Worm (Caenorhabditis elegans) whole organism, L4 larva: ENCODE data around the gene K10H10.7.
A peak's percentile ranks its signal among the peaks of the same experiment; 100 is the strongest.

ENCODE experiments used
- F26F4.8 ChIP-seq: fragments of 200-800 bp; sonication (Bioruptor generic); conservative IDR thresholded peaks from 2 replicates; pipeline ENCODE4 v1.3.6; 2022; ENCODE audit warnings: missing genetic modification characterization, missing compliant biosample characterization
- F37D6.2 ChIP-seq: sonication (generic microtip); optimal IDR thresholded peaks from 2 replicates; lab custom pipeline; 2016; ENCODE audit warnings: mild to moderate bottlenecking, missing genetic modification characterization, missing compliant biosample characterization
- R02D3.7 ChIP-seq: fragments of 150-350 bp; sonication (generic microtip); optimal IDR thresholded peaks from 3 replicates; lab custom pipeline; 2014; ENCODE audit warnings: missing biosample characterization, missing genetic modification characterization
- aly-2 ChIP-seq: sonication (generic microtip); optimal IDR thresholded peaks from 2 replicates; lab custom pipeline; 2018; ENCODE audit warnings: missing biosample characterization, missing genetic modification characterization
- ceh-32 ChIP-seq: sonication (generic microtip); optimal IDR thresholded peaks from 2 replicates; lab custom pipeline; 2016; ENCODE audit warnings: mild to moderate bottlenecking, missing genetic modification characterization, missing compliant biosample characterization; ENCODE audit not compliant: poor library complexity
- ceh-62 ChIP-seq: sonication (generic microtip); optimal IDR thresholded peaks from 2 replicates; lab custom pipeline; 2017; ENCODE audit warnings: missing biosample characterization, missing genetic modification characterization
- daf-12 ChIP-seq: fragments of 150-350 bp; optimal IDR thresholded peaks from 2 replicates; lab custom pipeline; 2014; ENCODE audit warnings: missing biosample characterization, missing genetic modification reagents, missing genetic modification characterization
- daf-16 ChIP-seq, 3 experiments: sonication (generic microtip); optimal IDR thresholded peaks; 2 replicates each; lab custom pipeline; 2016 to 2017; ENCODE audit warnings: missing genetic modification characterization in 3 of 3, missing genetic modification reagents in 3 of 3, mild to moderate bottlenecking in 2 of 3, missing compliant biosample characterization in 2 of 3, missing biosample characterization in 1 of 3, moderate library complexity in 1 of 3
- dve-1 ChIP-seq: sonication (generic microtip); optimal IDR thresholded peaks from 2 replicates; lab custom pipeline; 2017; ENCODE audit warnings: antibody characterized with exemption, mild to moderate bottlenecking, missing genetic modification characterization, missing compliant biosample characterization; ENCODE audit not compliant: insufficient read depth
- egl-27 ChIP-seq: sonication (generic microtip); optimal IDR thresholded peaks from 3 replicates; lab custom pipeline; 2017; ENCODE audit warnings: missing biosample characterization, missing genetic modification reagents, missing genetic modification characterization
- fos-1 ChIP-seq: fragments of 150-350 bp; optimal IDR thresholded peaks from 2 replicates; lab custom pipeline; 2014; ENCODE audit warnings: missing biosample characterization, missing genetic modification characterization
- hlh-30 ChIP-seq: sonication (generic microtip); optimal IDR thresholded peaks from 2 replicates; lab custom pipeline; 2017; ENCODE audit warnings: antibody characterized with exemption, mild to moderate bottlenecking, missing genetic modification characterization, missing compliant biosample characterization; ENCODE audit not compliant: insufficient read depth
- lim-7 ChIP-seq: fragments of 200-800 bp; sonication (Bioruptor generic); IDR thresholded peaks from 2 replicates; pipeline ENCODE4 v1.3.6; 2022; ENCODE audit warnings: missing genetic modification characterization, missing compliant biosample characterization
- lin-29 ChIP-seq: fragments of 200-800 bp; sonication (Bioruptor generic); IDR thresholded peaks from 2 replicates; pipeline ENCODE4 v1.3.6; 2022; ENCODE audit warnings: missing genetic modification reagents, missing genetic modification characterization, missing compliant biosample characterization
- lsy-2 ChIP-seq, 2 experiments: fragments of 150-350 bp in 1 of 2; sonication (generic microtip) in 1 of 2; optimal IDR thresholded peaks; 2 replicates each; lab custom pipeline; 2014 to 2017; ENCODE audit warnings: missing biosample characterization in 2 of 2, missing genetic modification characterization in 2 of 2
- mxl-2 ChIP-seq: fragments of 200-800 bp; sonication (Bioruptor generic); conservative IDR thresholded peaks from 2 replicates; pipeline ENCODE4 v1.3.6; 2022; ENCODE audit warnings: missing genetic modification reagents, missing genetic modification characterization, missing compliant biosample characterization
- nhr-25 ChIP-seq: sonication (generic microtip); optimal IDR thresholded peaks from 2 replicates; lab custom pipeline; 2017; ENCODE audit warnings: missing genetic modification characterization, mild to moderate bottlenecking, missing compliant biosample characterization, antibody characterized with exemption, moderate library complexity, borderline replicate concordance; ENCODE audit not compliant: insufficient read depth
- nhr-28 ChIP-seq: fragments of 150-350 bp; optimal IDR thresholded peaks from 2 replicates; lab custom pipeline; 2014; ENCODE audit warnings: missing biosample characterization, missing genetic modification characterization
- nhr-41 ChIP-seq: fragments of 200-800 bp; sonication (Bioruptor generic); IDR thresholded peaks from 2 replicates; pipeline ENCODE4 v1.3.6; 2022; ENCODE audit warnings: missing genetic modification reagents, missing genetic modification characterization, missing compliant biosample characterization
- nhr-42 ChIP-seq: fragments of 200-800 bp; sonication (Bioruptor generic); IDR thresholded peaks from 2 replicates; pipeline ENCODE4 v1.3.6; 2022; ENCODE audit warnings: missing genetic modification characterization, missing compliant biosample characterization
- pha-4 ChIP-seq, 2 experiments: fragments of 150-350 bp in 1 of 2; fragments of 200-800 bp in 1 of 2; sonication (Bioruptor generic) in 1 of 2; IDR thresholded peaks in 1 of 2; optimal IDR thresholded peaks in 1 of 2; 2 replicates each; pipeline versions ENCODE4 v1.3.6 to Lab custom; 2014 to 2022; ENCODE audit warnings: missing genetic modification characterization in 2 of 2, missing genetic modification reagents in 2 of 2, missing biosample characterization in 1 of 2, missing compliant biosample characterization in 1 of 2
- php-3 ChIP-seq: fragments of 200-800 bp; sonication (Bioruptor generic); IDR thresholded peaks from 2 replicates; pipeline ENCODE4 v1.3.6; 2022; ENCODE audit warnings: missing genetic modification reagents, missing genetic modification characterization, missing compliant biosample characterization
- snpc-4 ChIP-seq: fragments of 150-350 bp; optimal IDR thresholded peaks from 2 replicates; lab custom pipeline; 2014; ENCODE audit warnings: missing biosample characterization, missing genetic modification characterization
- tag-97 ChIP-seq: fragments of 200-800 bp; sonication (Bioruptor generic); IDR thresholded peaks from 2 replicates; pipeline ENCODE4 v1.3.6; 2022; ENCODE audit warnings: missing genetic modification characterization, missing compliant biosample characterization
- tra-1 ChIP-seq: fragments of 200-800 bp; sonication (Bioruptor generic); IDR thresholded peaks from 2 replicates; pipeline ENCODE4 v1.3.6; 2022; ENCODE audit warnings: missing genetic modification reagents, missing genetic modification characterization, missing compliant biosample characterization
- unc-62 ChIP-seq, 3 experiments: fragments of 150-350 bp in 1 of 3; sonication (generic microtip); optimal IDR thresholded peaks in 2 of 3; peaks in 1 of 3; 1 replicate in 1 of 3; 2 replicates in 2 of 3; lab custom pipeline; 2014 to 2017; ENCODE audit warnings: missing biosample characterization in 3 of 3, missing genetic modification characterization in 3 of 3, missing genetic modification reagents in 3 of 3, missing genotype in 1 of 3
- zip-11 ChIP-seq: fragments of 200-800 bp; sonication (Bioruptor generic); IDR thresholded peaks from 2 replicates; pipeline ENCODE4 v1.3.6; 2022; ENCODE audit warnings: missing genetic modification characterization, missing compliant biosample characterization
- ztf-11 ChIP-seq: fragments of 150-350 bp; optimal IDR thresholded peaks from 2 replicates; lab custom pipeline; 2014; ENCODE audit warnings: missing biosample characterization, missing genetic modification characterization

K10H10.7 gene

DNA sequence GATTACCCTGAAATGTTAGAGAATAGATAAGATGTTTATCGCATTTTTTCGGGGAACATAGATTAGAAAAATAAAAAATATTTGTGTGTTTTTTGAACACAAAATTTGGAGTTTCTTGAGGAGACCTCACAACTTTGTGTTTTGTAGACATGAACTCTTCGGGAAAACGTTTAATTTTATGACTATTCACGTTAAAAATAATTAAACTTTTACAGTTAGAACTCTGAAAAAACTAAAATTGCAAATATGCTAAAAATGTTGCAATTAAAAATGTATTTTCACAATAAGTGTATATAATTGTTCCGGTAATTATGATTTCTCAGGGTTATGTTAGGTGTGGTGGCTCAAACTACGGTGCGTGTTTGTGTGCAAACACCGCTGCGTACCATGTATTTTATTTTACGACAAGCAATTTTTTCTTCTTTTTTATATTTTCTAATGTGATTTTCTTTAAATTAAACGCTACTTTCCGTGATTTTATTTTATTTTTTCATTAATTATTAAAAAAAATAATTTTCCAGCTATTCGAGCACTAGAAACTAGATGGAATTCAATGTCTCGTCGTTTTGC is 20.9 kb upstream of the K10H10.7 start, which contains the start of the genes F57C2.5 and spat-1 (continued):
- TF ChIP-seq nhr-28 (tag; lab: Kevin White, UChicago) (peak; percentile 48), dve-1 (peak; percentile 58), lsy-2 (tag; optimal IDR thresholded peaks at IDR 0.05; lab: Kevin White, UChicago) (peak; percentile 86 to 98)
- TF ChIP-seq, all 104 proteins: peak for 26

ce11 chrII:14527104-14527503 is 19.6 kb upstream of the K10H10.7 start:
- TF ChIP-seq snpc-4 (tag; lab: Kevin White, UChicago), result no peak
- TF ChIP-seq unc-62 (GFP tag; optimal IDR thresholded peaks at IDR 0.05 in 1 of 2; lab: Kevin White, UChicago), result peak in 1 of 2 experiments; percentile 90
- TF ChIP-seq unc-62 (tag; optimal IDR thresholded peaks at IDR 0.05; lab: Kevin White, UChicago), result no peak
- TF ChIP-seq, all 104 proteins: peak for 1

DNA sequence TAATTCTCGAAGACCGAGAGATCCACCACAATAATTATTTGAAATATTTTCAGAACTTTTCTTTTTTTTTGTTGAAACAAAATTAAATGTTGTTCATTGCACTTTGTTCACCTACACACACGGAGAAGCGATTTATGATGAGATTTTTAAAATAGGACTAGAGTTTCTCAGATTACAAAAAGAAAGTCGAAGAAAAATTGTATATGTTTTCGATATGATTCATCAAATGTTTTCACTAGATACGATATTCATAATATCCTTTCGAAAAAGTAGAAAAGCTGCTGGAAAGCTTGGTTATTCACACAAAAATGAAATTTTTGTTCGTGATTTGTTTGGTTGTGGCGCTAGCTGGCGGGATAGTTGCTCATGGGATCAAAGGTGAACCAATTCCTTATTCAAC is 17.6 kb upstream of the K10H10.7 start, which contains the start of gene F57C2.4:
TSS of gene F57C2.4 (plus strand) at position 301 of the 400 bp plus-strand sequence.
- no peak for TF ChIP-seq ztf-11 (tag; lab: Kevin White, UChicago)
- no peak for TF ChIP-seq zip-11 (GFP tag; lab: Robert Waterston, UW)
- no peak for TF ChIP-seq lim-7
- TF ChIP-seq F26F4.8, result no peak
- no peak for TF ChIP-seq R02D3.7 (tag; lab: Kevin White, UChicago)
- no peak for TF ChIP-seq nhr-42 (GFP tag; lab: Robert Waterston, UW)

- TF ChIP-seq tra-1 (GFP tag; lab: Robert Waterston, UW) (no peak), pha-4 (GFP tag; IDR thresholded peaks at IDR 0.05; lab: Robert Waterston, UW) (no peak), pha-4 (tag; optimal IDR thresholded peaks at IDR 0.05; lab: Kevin White, UChicago) (no peak), php-3 (GFP tag; lab: Robert Waterston, UW) (no peak), dve-1 (no peak), ceh-62 (tag; lab: Kevin White, UChicago) (no peak), aly-2 (tag; lab: Kevin White, UChicago) (no peak), daf-12 (tag; lab: Kevin White, UChicago) (no peak), fos-1 (tag; lab: Kevin White, UChicago) (no peak), zip-11 (GFP tag; lab: Robert Waterston, UW) (no peak), hlh-30 (tag; lab: Kevin White, UChicago) (no peak), lin-29 (GFP tag; lab: Robert Waterston, UW) (no peak), daf-16 (GFP tag; optimal IDR thresholded peaks at IDR 0.05; lab: Kevin White, UChicago) (no peak), daf-16 (tag; optimal IDR thresholded peaks at IDR 0.05; lab: Kevin White, UChicago) (no peak), ceh-32 (tag; lab: Kevin White, UChicago) (no peak), lim-7 (no peak), egl-27 (tag; lab: Kevin White, UChicago) (no peak), F37D6.2 (tag; lab: Kevin White, UChicago) (no peak), mxl-2 (GFP tag; lab: Robert Waterston, UW) (no peak)
Observed at ce11 chrII:14523645-14524223, 16.3 kb upstream of the K10H10.7 start, which contains the start of gene pot-2. Gene pot-2 (plus strand): TSS chrII:14524173.

DNA sequence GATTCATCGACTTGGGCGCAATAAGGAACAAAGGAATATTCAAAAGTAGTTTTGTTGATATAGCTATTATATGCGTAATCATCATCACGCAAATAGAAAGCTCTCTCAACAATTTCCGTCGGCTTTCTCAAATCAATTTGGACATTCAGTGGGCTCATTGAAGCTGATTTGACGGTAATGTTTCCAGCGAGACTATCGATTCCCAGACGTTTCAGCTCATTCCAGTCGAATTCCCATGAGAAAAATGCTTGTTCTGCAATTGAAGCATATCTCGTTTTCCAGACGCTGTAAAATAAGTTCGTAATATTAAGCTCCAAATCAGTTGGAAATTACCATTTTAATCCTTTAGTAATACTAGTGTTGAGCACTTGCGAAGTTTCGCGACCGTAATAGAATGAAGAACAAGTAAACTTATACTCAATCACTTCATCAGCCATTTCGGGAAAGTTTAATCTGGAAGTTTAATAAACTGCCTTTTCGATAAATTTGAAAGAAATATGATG is 15.7 kb upstream of the K10H10.7 start, which contains the start of gene btb-20:
TSS of gene btb-20 (minus strand) at position 453 of the 503 bp plus-strand sequence.
- no peak for TF ChIP-seq tag-97 (GFP tag; lab: Robert Waterston, UW)
- peak in 1 of 2 experiments; percentile 93 for TF ChIP-seq unc-62 (GFP tag; optimal IDR thresholded peaks at IDR 0.05 in 1 of 2; lab: Kevin White, UChicago)
- no peak for TF ChIP-seq unc-62 (tag; optimal IDR thresholded peaks at IDR 0.05; lab: Kevin White, UChicago)
- no peak for TF ChIP-seq fos-1 (tag; lab: Kevin White, UChicago)
- no peak for TF ChIP-seq nhr-41 (GFP tag; lab: Robert Waterston, UW)
- TF ChIP-seq nhr-25, result no peak
